Worm (Caenorhabditis elegans) whole organism, L3 larva: ENCODE data around the gene pqn-22.
A peak's percentile ranks its signal among the peaks of the same experiment; 100 is the strongest.

ENCODE experiments used
- ZK546.5 ChIP-seq: sonication (generic microtip); optimal IDR thresholded peaks from 2 replicates; lab custom pipeline; 2017; ENCODE audit warnings: missing biosample characterization, missing genetic modification characterization
- ama-1 ChIP-seq: fragments of 150-350 bp; optimal IDR thresholded peaks from 2 replicates; lab custom pipeline; 2018
- ceh-28 ChIP-seq: fragments of 150-350 bp; optimal IDR thresholded peaks from 2 replicates; lab custom pipeline; 2014; ENCODE audit warnings: missing biosample characterization, missing genetic modification reagents, missing genetic modification characterization
- ceh-82 ChIP-seq: fragments of 150-350 bp; optimal IDR thresholded peaks from 2 replicates; lab custom pipeline; 2014; ENCODE audit warnings: missing biosample characterization, missing genetic modification characterization
- ceh-9 ChIP-seq: sonication (generic microtip); optimal IDR thresholded peaks from 2 replicates; lab custom pipeline; 2018; ENCODE audit warnings: missing biosample characterization, missing genetic modification characterization
- daf-12 ChIP-seq: fragments of 150-350 bp; optimal IDR thresholded peaks from 2 replicates; lab custom pipeline; 2014; ENCODE audit warnings: missing biosample characterization, missing genetic modification reagents, missing genetic modification characterization
- egl-27 ChIP-seq: sonication (generic microtip); optimal IDR thresholded peaks from 4 replicates; lab custom pipeline; 2017; ENCODE audit warnings: missing biosample characterization, missing genetic modification reagents, missing genetic modification characterization
- egl-5 ChIP-seq: fragments of 150-350 bp; optimal IDR thresholded peaks from 2 replicates; lab custom pipeline; 2017; ENCODE audit warnings: missing biosample characterization, missing genetic modification reagents, missing genetic modification characterization, inconsistent platforms
- elt-1 ChIP-seq: fragments of 150-350 bp; optimal IDR thresholded peaks from 2 replicates; lab custom pipeline; 2014; ENCODE audit warnings: missing biosample characterization, missing genetic modification characterization
- elt-2 ChIP-seq: sonication (generic microtip); optimal IDR thresholded peaks from 2 replicates; lab custom pipeline; 2016; ENCODE audit warnings: missing genetic modification reagents, mild to moderate bottlenecking, missing genetic modification characterization, missing compliant biosample characterization
- elt-3 ChIP-seq, 3 experiments: fragments of 150-350 bp in 1 of 3; sonication (generic microtip) in 2 of 3; optimal IDR thresholded peaks; 2 replicates in 2 of 3; 4 replicates in 1 of 3; lab custom pipeline; 2014 to 2017; ENCODE audit warnings: missing biosample characterization in 3 of 3, missing genetic modification characterization in 3 of 3
- eor-1 ChIP-seq, 2 experiments: fragments of 150-350 bp; optimal IDR thresholded peaks; 2 replicates each; lab custom pipeline; 2014 to 2018; ENCODE audit warnings: missing biosample characterization in 2 of 2, missing genetic modification characterization in 2 of 2
- fkh-10 ChIP-seq: sonication (generic microtip); optimal IDR thresholded peaks from 2 replicates; lab custom pipeline; 2017; ENCODE audit warnings: missing biosample characterization, missing genetic modification reagents, missing genetic modification characterization
- fos-1 ChIP-seq: fragments of 150-350 bp; optimal IDR thresholded peaks from 2 replicates; lab custom pipeline; 2014; ENCODE audit warnings: missing biosample characterization, missing genetic modification characterization
- hmg-11 ChIP-seq: sonication (generic microtip); optimal IDR thresholded peaks from 2 replicates; lab custom pipeline; 2016; ENCODE audit warnings: missing genetic modification characterization, missing compliant biosample characterization
- jun-1 ChIP-seq: fragments of 150-350 bp; optimal IDR thresholded peaks from 2 replicates; lab custom pipeline; 2014; ENCODE audit warnings: missing biosample characterization, missing genetic modification reagents, missing genetic modification characterization
- lin-15B ChIP-seq: fragments of 150-350 bp; optimal IDR thresholded peaks from 2 replicates; lab custom pipeline; 2014; ENCODE audit warnings: missing biosample characterization, missing genetic modification characterization
- lin-39 ChIP-seq: fragments of 150-350 bp; optimal IDR thresholded peaks from 2 replicates; lab custom pipeline; 2018; ENCODE audit warnings: missing biosample characterization, missing genetic modification reagents, missing genetic modification characterization
- nfya-1 ChIP-seq: sonication (generic microtip); optimal IDR thresholded peaks from 2 replicates; lab custom pipeline; 2017; ENCODE audit warnings: missing genetic modification characterization, mild to moderate bottlenecking, missing compliant biosample characterization, antibody characterized with exemption, moderate library complexity; ENCODE audit not compliant: insufficient read depth
- nhr-11 ChIP-seq: fragments of 150-350 bp; optimal IDR thresholded peaks from 2 replicates; lab custom pipeline; 2014; ENCODE audit warnings: missing biosample characterization, missing genetic modification characterization
- nhr-23 ChIP-seq: fragments of 150-350 bp; optimal IDR thresholded peaks from 2 replicates; lab custom pipeline; 2014; ENCODE audit warnings: missing biosample characterization, missing genetic modification reagents, missing genetic modification characterization
- nhr-25 ChIP-seq: sonication (generic microtip); optimal IDR thresholded peaks from 2 replicates; lab custom pipeline; 2017; ENCODE audit warnings: missing biosample characterization, missing genetic modification characterization
- nhr-76 ChIP-seq: fragments of 150-350 bp; sonication (generic microtip); optimal IDR thresholded peaks from 5 replicates; lab custom pipeline; 2014; ENCODE audit warnings: missing biosample characterization, missing genetic modification characterization
- pha-4 ChIP-seq: fragments of 150-350 bp; optimal IDR thresholded peaks from 2 replicates; lab custom pipeline; 2014; ENCODE audit warnings: missing biosample characterization, missing genetic modification reagents, missing genetic modification characterization
- sea-2 ChIP-seq: fragments of 150-350 bp; sonication (generic microtip); optimal IDR thresholded peaks from 4 replicates; lab custom pipeline; 2014; ENCODE audit warnings: missing biosample characterization, missing genetic modification reagents, missing genetic modification characterization
- tbx-2 ChIP-seq: sonication (generic microtip); optimal IDR thresholded peaks from 2 replicates; lab custom pipeline; 2016; ENCODE audit warnings: mild to moderate bottlenecking, missing genetic modification characterization, missing compliant biosample characterization
- unc-39 ChIP-seq: sonication (generic microtip); optimal IDR thresholded peaks from 4 replicates; lab custom pipeline; 2017; ENCODE audit warnings: missing biosample characterization, missing genetic modification characterization
- unc-62 ChIP-seq: fragments of 150-350 bp; sonication (generic microtip); optimal IDR thresholded peaks from 4 replicates; lab custom pipeline; 2014; ENCODE audit warnings: missing biosample characterization, missing genetic modification reagents, missing genetic modification characterization
- zag-1 ChIP-seq: fragments of 150-350 bp; optimal IDR thresholded peaks from 2 replicates; lab custom pipeline; 2014; ENCODE audit warnings: missing biosample characterization, missing genetic modification characterization
- ztf-11 ChIP-seq: fragments of 150-350 bp; optimal IDR thresholded peaks from 2 replicates; lab custom pipeline; 2014; ENCODE audit warnings: missing biosample characterization, missing genetic modification characterization

The pqn-22 gene

DNA sequence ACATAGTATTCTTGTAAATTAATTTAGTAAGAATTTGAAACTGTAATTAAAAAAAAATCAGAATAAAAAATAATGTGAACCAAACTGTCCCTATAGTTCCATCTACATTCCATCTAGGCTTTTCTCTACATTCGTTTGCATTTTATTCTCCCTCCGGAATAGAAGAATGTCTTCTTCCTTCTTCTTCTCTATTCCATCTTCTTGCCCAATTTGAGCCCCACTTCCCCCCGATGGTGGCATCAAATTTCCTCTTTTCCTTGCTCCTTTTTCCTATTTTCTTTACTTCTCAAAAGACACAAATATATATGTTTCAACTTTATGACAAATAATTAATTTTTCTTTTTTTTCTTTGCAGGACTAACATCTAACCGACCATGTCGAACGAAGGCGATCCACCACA lies 58.2 kb downstream of the pqn-22 start, which contains the start of gene unc-44:
unc-44 (plus strand) TSS at position 356 of the 400 bp plus-strand sequence.
- no peak for TF ChIP-seq jun-1 (tag; lab: Kevin White, UChicago)
- TF ChIP-seq fos-1 (tag; lab: Kevin White, UChicago) = no peak
- no peak for TF ChIP-seq nhr-76 (tag; lab: Kevin White, UChicago)
- no peak for TF ChIP-seq nfya-1 (tag; lab: Kevin White, UChicago)
- TF ChIP-seq nhr-25 (tag; lab: Kevin White, UChicago) = no peak
- TF ChIP-seq unc-62 = no peak
- no peak for TF ChIP-seq eor-1 (tag; optimal IDR thresholded peaks at IDR 0.05; lab: Kevin White, UChicago)
- no peak for TF ChIP-seq unc-39 (tag; lab: Kevin White, UChicago)
- TF ChIP-seq tbx-2 (tag; lab: Kevin White, UChicago) = no peak
- TF ChIP-seq daf-12 = no peak
- no peak for TF ChIP-seq nhr-23 (tag; lab: Kevin White, UChicago)
- TF ChIP-seq elt-3 (tag; optimal IDR thresholded peaks at IDR 0.05; lab: Kevin White, UChicago) = no peak
- no peak for TF ChIP-seq zag-1 (tag; lab: Kevin White, UChicago)
- TF ChIP-seq elt-2 = no peak

ce11 chrIV:5973947-5974495 lies 59.4 kb downstream of the pqn-22 start:
- peak; percentile 92 for TF ChIP-seq nfya-1 (tag; lab: Kevin White, UChicago)
- TF ChIP-seq lin-39 (tag; lab: Kevin White, UChicago) = peak; percentile 28
- peak; percentile 10 for TF ChIP-seq lin-15B (tag; lab: Kevin White, UChicago)
- no peak for TF ChIP-seq unc-39 (tag; lab: Kevin White, UChicago)
- no peak for TF ChIP-seq elt-1
- TF ChIP-seq hmg-11 (tag; lab: Kevin White, UChicago) = peak; percentile 60
- peak; percentile 14 for TF ChIP-seq fkh-10 (GFP tag; lab: Kevin White, UChicago)
- TF ChIP-seq nhr-23 (tag; lab: Kevin White, UChicago) = no peak
- TF ChIP-seq ama-1 (lab: Kevin White, UChicago) = no peak

- TF ChIP-seq ztf-11 (tag; lab: Kevin White, UChicago) (no peak), egl-27 (no peak), lin-39 (tag; lab: Kevin White, UChicago) (no peak), unc-62 (no peak), sea-2 (GFP tag; lab: Kevin White, UChicago) (no peak), ceh-9 (tag; lab: Kevin White, UChicago) (no peak), ceh-28 (tag; lab: Kevin White, UChicago) (no peak), elt-3 (tag; optimal IDR thresholded peaks at IDR 0.05; lab: Kevin White, UChicago) (no peak), pha-4 (tag; lab: Kevin White, UChicago) (no peak), ceh-82 (no peak), egl-5 (tag; lab: Kevin White, UChicago) (no peak), ZK546.5 (tag; lab: Kevin White, UChicago) (no peak), nhr-11 (tag; lab: Kevin White, UChicago) (no peak)
These were observed 62.9 kb downstream of the pqn-22 start for ce11 chrIV:5970526-5970925.
